Comparison of ENCODE assay signal across 1 fruit fly cellular context in genomic region chrX:2714730-2715129, dm6.
TF ChIP-seq lines count a peak whose summit lies in the region.

No protein-coding gene starts in this region.

TF ChIP-seq in whole organism, embryonic, 481 proteins besides CTCF, POLR2A, EP300 and RAD21 (continued from another document and continues in another):
- TF ChIP-seq HLH4C (GFP tag; IDR thresholded peaks at IDR 0.05; lab: Robert Waterston, UW; ENCODE audit: partially characterized antibody) (peak; percentile 56), CG7556 (GFP tag; optimal IDR thresholded peaks at IDR 0.05; lab: Kevin White, UChicago) (no peak), yki (optimal IDR thresholded peaks at IDR 0.05; lab: Kevin White, UChicago) (no peak), MBD-R2 (GFP tag; IDR thresholded peaks at IDR 0.05; lab: Robert Waterston, UW) (peak; percentile 54), Myb (GFP tag; optimal IDR thresholded peaks at IDR 0.05; lab: Kevin White, UChicago) (peak; percentile 60), slp2 (GFP tag; optimal IDR thresholded peaks at IDR 0.05; lab: Kevin White, UChicago) (no peak), Bgb (GFP tag; IDR thresholded peaks at IDR 0.05; lab: Robert Waterston, UW; ENCODE audit: partially characterized antibody) (no peak; the same call in 1 of the 2 replicates), CG16779 (GFP tag; IDR thresholded peaks at IDR 0.05; lab: Robert Waterston, UW) (no peak), crp (GFP tag; optimal IDR thresholded peaks at IDR 0.05; lab: Kevin White, UChicago) (no peak), CG13287 (GFP tag; IDR thresholded peaks at IDR 0.05; lab: Robert Waterston, UW; ENCODE audit: partially characterized antibody) (peak; percentile 62), CG4707 (GFP tag; optimal IDR thresholded peaks at IDR 0.05; lab: Kevin White, UChicago) (no peak), HmgZ (tag; optimal IDR thresholded peaks at IDR 0.05; lab: Kevin White, UChicago) (peak; percentile 6), schlank (tag; optimal IDR thresholded peaks at IDR 0.05; lab: Kevin White, UChicago) (no peak), tna (GFP tag; IDR thresholded peaks at IDR 0.05; lab: Robert Waterston, UW; ENCODE audit: partially characterized antibody) (peak; percentile 16; the same call in 1 of the 2 replicates), CG13894 (tag; optimal IDR thresholded peaks at IDR 0.05; lab: Kevin White, UChicago) (no peak), CG3847 (GFP tag; IDR thresholded peaks at IDR 0.05; lab: Robert Waterston, UW) (peak; percentile 52), tio (GFP tag; optimal IDR thresholded peaks at IDR 0.05; lab: Kevin White, UChicago) (no peak), Scr (GFP tag; IDR thresholded peaks at IDR 0.05; lab: Robert Waterston, UW; ENCODE audit: partially characterized antibody) (peak; percentile 44; the same call in 1 of the 2 replicates), eve (GFP tag; optimal IDR thresholded peaks at IDR 0.05; lab: Kevin White, UChicago) (no peak), Hr51 (GFP tag; optimal IDR thresholded peaks at IDR 0.05; lab: Kevin White, UChicago) (no peak), ind (GFP tag; optimal IDR thresholded peaks at IDR 0.05; lab: Kevin White, UChicago) (no peak), CG9932 (GFP tag; IDR thresholded peaks at IDR 0.05; lab: Robert Waterston, UW) (0 out of 2 replicates have a peak, but pooled peaks have one; percentile 7), CG30020 (tag; optimal IDR thresholded peaks at IDR 0.05; lab: Kevin White, UChicago) (no peak), ci (GFP tag; IDR thresholded peaks at IDR 0.05; lab: Robert Waterston, UW) (no peak), dm (GFP tag; optimal IDR thresholded peaks at IDR 0.05; lab: Kevin White, UChicago) (peak; percentile 24), Opbp (GFP tag; IDR thresholded peaks at IDR 0.05; lab: Robert Waterston, UW; ENCODE audit: partially characterized antibody) (peak; percentile 28; the same call in 1 of the 3 replicates), CG16813 (GFP tag; IDR thresholded peaks at IDR 0.05; lab: Robert Waterston, UW; ENCODE audit: partially characterized antibody) (peak; percentile 41; the same call in 1 of the 3 replicates), CG17612 (GFP tag; IDR thresholded peaks at IDR 0.05; lab: Robert Waterston, UW) (no peak), ATbp (GFP tag; optimal IDR thresholded peaks at IDR 0.05; lab: Kevin White, UChicago) (no peak), row (GFP tag; IDR thresholded peaks at IDR 0.05; lab: Robert Waterston, UW) (peak; percentile 52; the same call in 2 of the 3 replicates), CG12391 (tag; optimal IDR thresholded peaks at IDR 0.05; lab: Kevin White, UChicago) (no peak), CG18619 (GFP tag; optimal IDR thresholded peaks at IDR 0.05; lab: Kevin White, UChicago) (no peak), nerfin-1 (tag; optimal IDR thresholded peaks at IDR 0.05; lab: Kevin White, UChicago) (no peak), vvl (GFP tag; IDR thresholded peaks at IDR 0.05; lab: Robert Waterston, UW) (0 out of 2 replicates have a peak, but pooled peaks have one; percentile 15), CG7987 (GFP tag; optimal IDR thresholded peaks at IDR 0.05; lab: Kevin White, UChicago) (no peak), CG9876 (GFP tag; optimal IDR thresholded peaks at IDR 0.05; lab: Kevin White, UChicago) (no peak), CG7372 (GFP tag; IDR thresholded peaks at IDR 0.05; lab: Robert Waterston, UW) (no peak), oc (tag; optimal IDR thresholded peaks at IDR 0.05; lab: Kevin White, UChicago) (no peak), Nf-YA (GFP tag; IDR thresholded peaks at IDR 0.05; lab: Robert Waterston, UW) (no peak), insv (GFP tag; optimal IDR thresholded peaks at IDR 0.05; lab: Kevin White, UChicago) (no peak), CG10267 (tag; optimal IDR thresholded peaks at IDR 0.05; lab: Kevin White, UChicago) (peak; percentile 49), peb (GFP tag; IDR thresholded peaks at IDR 0.05; lab: Robert Waterston, UW) (no peak), CG7786 (GFP tag; optimal IDR thresholded peaks at IDR 0.05; lab: Kevin White, UChicago) (peak; percentile 32), BtbVII (GFP tag; optimal IDR thresholded peaks at IDR 0.05; lab: Kevin White, UChicago) (no peak), CG34224 (GFP tag; IDR thresholded peaks at IDR 0.05; lab: Robert Waterston, UW; ENCODE audit: partially characterized antibody) (peak; percentile 37; the same call in 1 of the 3 replicates), CG6254 (GFP tag; optimal IDR thresholded peaks at IDR 0.05; lab: Kevin White, UChicago) (no peak), ara (GFP tag; IDR thresholded peaks at IDR 0.05; lab: Robert Waterston, UW) (0 out of 2 replicates have a peak, but pooled peaks have one; percentile 26), Asciz (GFP tag; optimal IDR thresholded peaks at IDR 0.05; lab: Kevin White, UChicago) (no peak), CG3995 (GFP tag; optimal IDR thresholded peaks at IDR 0.05; lab: Kevin White, UChicago) (peak; percentile 85), CG15479 (GFP tag; optimal IDR thresholded peaks at IDR 0.05; lab: Kevin White, UChicago) (no peak), CG16863 (GFP tag; optimal IDR thresholded peaks at IDR 0.05; lab: Kevin White, UChicago) (no peak), Hey (tag; optimal IDR thresholded peaks at IDR 0.05; lab: Kevin White, UChicago) (no peak), CG6689 (GFP tag; IDR thresholded peaks at IDR 0.05; lab: Robert Waterston, UW) (no peak), CG6813 (GFP tag; optimal IDR thresholded peaks at IDR 0.05; lab: Kevin White, UChicago) (no peak), CG14860 (GFP tag; IDR thresholded peaks at IDR 0.05; lab: Robert Waterston, UW; ENCODE audit: partially characterized antibody) (peak; percentile 31; the same call in 1 of the 3 replicates), BEAF-32 (GFP tag; optimal IDR thresholded peaks at IDR 0.05; lab: Kevin White, UChicago) (peak; percentile 48), dysf (GFP tag; IDR thresholded peaks at IDR 0.05; lab: Robert Waterston, UW) (0 out of 3 replicates have a peak, but pooled peaks have one; percentile 45), CG2199 (GFP tag; IDR thresholded peaks at IDR 0.05; lab: Robert Waterston, UW) (no peak), amos (GFP tag; IDR thresholded peaks at IDR 0.05; lab: Robert Waterston, UW; ENCODE audit: partially characterized antibody) (peak; percentile 41; the same call in 1 of the 2 replicates), repo (GFP tag; optimal IDR thresholded peaks at IDR 0.05; lab: Kevin White, UChicago) (no peak), CG1233 (GFP tag; optimal IDR thresholded peaks at IDR 0.05; lab: Kevin White, UChicago) (no peak), Dfd (GFP tag; optimal IDR thresholded peaks at IDR 0.05; lab: Kevin White, UChicago) (no peak), Dp (GFP tag; optimal IDR thresholded peaks at IDR 0.05; lab: Kevin White, UChicago) (peak; percentile 71), zen2 (GFP tag; IDR thresholded peaks at IDR 0.05; lab: Robert Waterston, UW; ENCODE audit: partially characterized antibody) (no peak), CG33213 (GFP tag; optimal IDR thresholded peaks at IDR 0.05; lab: Kevin White, UChicago) (no peak), CG15269 (tag; optimal IDR thresholded peaks at IDR 0.05; lab: Kevin White, UChicago) (no peak), gsb (GFP tag; IDR thresholded peaks at IDR 0.05; lab: Robert Waterston, UW) (no peak), CG11093 (GFP tag; IDR thresholded peaks at IDR 0.05; lab: Robert Waterston, UW) (no peak), knrl (GFP tag; IDR thresholded peaks at IDR 0.05; lab: Robert Waterston, UW; ENCODE audit: partially characterized antibody) (peak; percentile 64), CG17829 (tag; optimal IDR thresholded peaks at IDR 0.05; lab: Kevin White, UChicago) (no peak), CG17186 (GFP tag; optimal IDR thresholded peaks at IDR 0.05; lab: Kevin White, UChicago) (no peak), cato (GFP tag; optimal IDR thresholded peaks at IDR 0.05; lab: Kevin White, UChicago; ENCODE audit: borderline replicate concordance) (no peak), gcm2 (GFP tag; optimal IDR thresholded peaks at IDR 0.05; lab: Kevin White, UChicago) (no peak), sna (GFP tag; IDR thresholded peaks at IDR 0.05; lab: Robert Waterston, UW; ENCODE audit: partially characterized antibody) (peak; percentile 46; the same call in 1 of the 2 replicates), ro (GFP tag; IDR thresholded peaks at IDR 0.05; lab: Robert Waterston, UW) (no peak), CG1024 (GFP tag; IDR thresholded peaks at IDR 0.05; lab: Robert Waterston, UW) (no peak), CG32532 (GFP tag; IDR thresholded peaks at IDR 0.05; lab: Robert Waterston, UW) (no peak), Doc3 (GFP tag; IDR thresholded peaks at IDR 0.05; lab: Robert Waterston, UW; ENCODE audit: partially characterized antibody) (0 out of 3 replicates have a peak, but pooled peaks have one; percentile 36), hb (GFP tag; IDR thresholded peaks at IDR 0.05; lab: Robert Waterston, UW; ENCODE audit: partially characterized antibody) (no peak), CG11695 (GFP tag; IDR thresholded peaks at IDR 0.05; lab: Robert Waterston, UW) (no peak), zfh2 (GFP tag; optimal IDR thresholded peaks at IDR 0.05; lab: Kevin White, UChicago) (peak; percentile 30), CG7963 (GFP tag; IDR thresholded peaks at IDR 0.05; lab: Robert Waterston, UW; ENCODE audit: partially characterized antibody) (0 out of 3 replicates have a peak, but pooled peaks have one; percentile 5), ranshi (GFP tag; IDR thresholded peaks at IDR 0.05; lab: Robert Waterston, UW) (no peak), CG11560 (tag; IDR thresholded peaks at IDR 0.05; lab: Robert Waterston, UW) (no peak), Sry-δ (GFP tag; optimal IDR thresholded peaks at IDR 0.05; lab: Kevin White, UChicago) (peak; percentile 36), sr (GFP tag; IDR thresholded peaks at IDR 0.05; lab: Robert Waterston, UW) (no peak), run (tag; optimal IDR thresholded peaks at IDR 0.05; lab: Kevin White, UChicago) (no peak), zen (tag; optimal IDR thresholded peaks at IDR 0.05; lab: Kevin White, UChicago) (no peak), sug (tag; optimal IDR thresholded peaks at IDR 0.05; lab: Kevin White, UChicago) (no peak), CG8089 (GFP tag; optimal IDR thresholded peaks at IDR 0.05; lab: Kevin White, UChicago) (no peak), CG10274 (GFP tag; optimal IDR thresholded peaks at IDR 0.05; lab: Kevin White, UChicago) (no peak), pzg (GFP tag; optimal IDR thresholded peaks at IDR 0.05; lab: Kevin White, UChicago) (peak; percentile 50), inv (GFP tag; IDR thresholded peaks at IDR 0.05; lab: Robert Waterston, UW; ENCODE audit: partially characterized antibody) (no peak; the same call in 1 of the 2 replicates), CG11696 (GFP tag; IDR thresholded peaks at IDR 0.05; lab: Robert Waterston, UW) (no peak), CG17802 (tag; optimal IDR thresholded peaks at IDR 0.05; lab: Kevin White, UChicago) (no peak), zfh1 (GFP tag; IDR thresholded peaks at IDR 0.05; lab: Robert Waterston, UW) (no peak), CG2116 (GFP tag; optimal IDR thresholded peaks at IDR 0.05; lab: Kevin White, UChicago) (peak; percentile 48), Eip74EF (GFP tag; optimal IDR thresholded peaks at IDR 0.05; lab: Kevin White, UChicago) (no peak), Dref (GFP tag; IDR thresholded peaks at IDR 0.05; lab: Robert Waterston, UW) (peak; percentile 63), so (GFP tag; IDR thresholded peaks at IDR 0.05; lab: Robert Waterston, UW) (no peak), bowl (GFP tag; IDR thresholded peaks at IDR 0.05; lab: Robert Waterston, UW) (no peak), trem (tag; optimal IDR thresholded peaks at IDR 0.05; lab: Kevin White, UChicago) (no peak), B-H2 (GFP tag; optimal IDR thresholded peaks at IDR 0.05; lab: Kevin White, UChicago) (no peak), unc-4 (GFP tag; IDR thresholded peaks at IDR 0.05; lab: Robert Waterston, UW; ENCODE audit: partially characterized antibody) (peak; percentile 43; the same call in 1 of the 2 replicates), sisA (GFP tag; IDR thresholded peaks at IDR 0.05; lab: Robert Waterston, UW) (no peak), CG33557 (GFP tag; optimal IDR thresholded peaks at IDR 0.05; lab: Kevin White, UChicago) (no peak), CG32767 (GFP tag; IDR thresholded peaks at IDR 0.05; lab: Robert Waterston, UW) (no peak), hbn (GFP tag; IDR thresholded peaks at IDR 0.05; lab: Robert Waterston, UW; ENCODE audit: partially characterized antibody) (0 out of 2 replicates have a peak, but pooled peaks have one; percentile 20), zf30C (GFP tag; optimal IDR thresholded peaks at IDR 0.05; lab: Kevin White, UChicago) (no peak), gfzf (GFP tag; optimal IDR thresholded peaks at IDR 0.05; lab: Kevin White, UChicago) (peak; percentile 17), CG10431 (GFP tag; optimal IDR thresholded peaks at IDR 0.05; lab: Kevin White, UChicago) (no peak), gce (GFP tag; IDR thresholded peaks at IDR 0.05; lab: Robert Waterston, UW) (no peak), ttk (GFP tag; IDR thresholded peaks at IDR 0.05; lab: Robert Waterston, UW) (no peak), CG6791 (GFP tag; IDR thresholded peaks at IDR 0.05; lab: Robert Waterston, UW; ENCODE audit: partially characterized antibody) (0 out of 3 replicates have a peak, but pooled peaks have one; percentile 36), disco-r (GFP tag; optimal IDR thresholded peaks at IDR 0.05; lab: Kevin White, UChicago) (no peak), CG15514 (GFP tag; optimal IDR thresholded peaks at IDR 0.05; lab: Kevin White, UChicago) (peak; percentile 98), lilli (GFP tag; optimal IDR thresholded peaks at IDR 0.05; lab: Kevin White, UChicago) (peak; percentile 14), CG13424 (tag; optimal IDR thresholded peaks at IDR 0.05; lab: Kevin White, UChicago) (peak; percentile 42), onecut (GFP tag; IDR thresholded peaks at IDR 0.05; lab: Robert Waterston, UW) (no peak), CG8924 (tag; optimal IDR thresholded peaks at IDR 0.05; lab: Kevin White, UChicago) (no peak), nom (GFP tag; optimal IDR thresholded peaks at IDR 0.05; lab: Kevin White, UChicago) (no peak), CkIIα-i1 (GFP tag; IDR thresholded peaks at IDR 0.05; lab: Robert Waterston, UW) (no peak), CG18262 (tag; optimal IDR thresholded peaks at IDR 0.05; lab: Kevin White, UChicago) (no peak), phol (tag; optimal IDR thresholded peaks at IDR 0.05; lab: Kevin White, UChicago) (peak; percentile 31), Lhr (GFP tag; optimal IDR thresholded peaks at IDR 0.05; lab: Kevin White, UChicago) (no peak), CG10654 (GFP tag; optimal IDR thresholded peaks at IDR 0.05; lab: Kevin White, UChicago) (no peak), Oaz (GFP tag; IDR thresholded peaks at IDR 0.05; lab: Robert Waterston, UW) (no peak), Dll (GFP tag; IDR thresholded peaks at IDR 0.05; lab: Robert Waterston, UW; ENCODE audit: partially characterized antibody) (peak; percentile 58)
